Fruit fly (Drosophila melanogaster): Measurements from ENCODE around the gene CG13775.
A peak's percentile ranks its signal among the peaks of the same experiment; 100 is the strongest.

The CG13775 gene

dm6 chr2L:6956725-6957124 is at the start of gene CG13775, which contains the start of gene CG3430:
Gene CG13775, minus strand, starts transcription at chr2L:6956950.
Gene CG3430, plus strand, starts transcription at chr2L:6957008.
- TF ChIP-seq fru (GFP tag; optimal IDR thresholded peaks at IDR 0.05) = no peak
- peak; percentile 0 for TF ChIP-seq psq (GFP tag; optimal IDR thresholded peaks at IDR 0.05)
- TF ChIP-seq OdsH (GFP tag; optimal IDR thresholded peaks at IDR 0.05) = peak; percentile 5
- peak; percentile 39 for TF ChIP-seq HLH106 (tag; optimal IDR thresholded peaks at IDR 0.05)
- TF ChIP-seq Myc (optimal IDR thresholded peaks at IDR 0.05) = peak; percentile 33

- TF ChIP-seq Vsx2 (GFP tag; optimal IDR thresholded peaks at IDR 0.05; ENCODE audit: partially characterized antibody) (peak; percentile 38), CrebA (GFP tag; optimal IDR thresholded peaks at IDR 0.05; ENCODE audit: borderline replicate concordance) (peak; percentile 52), psq (GFP tag; optimal IDR thresholded peaks at IDR 0.05) (no peak)
Measured at dm6 chr2L:7005489-7005888, 48.7 kb upstream of the CG13775 start.

dm6 chr2L:7004304-7004703 is 47.6 kb upstream of the CG13775 start:
- TF ChIP-seq Myc (optimal IDR thresholded peaks at IDR 0.05) (no peak), jim (GFP tag; optimal IDR thresholded peaks at IDR 0.05) (no peak), HLH106 (tag; optimal IDR thresholded peaks at IDR 0.05) (no peak), sv (GFP tag; optimal IDR thresholded peaks at IDR 0.05) (no peak), psq (GFP tag; optimal IDR thresholded peaks at IDR 0.05) (no peak), Hnf4 (GFP tag; optimal IDR thresholded peaks at IDR 0.05) (no peak), ey (GFP tag; optimal IDR thresholded peaks at IDR 0.05) (no peak), woc (GFP tag; optimal IDR thresholded peaks at IDR 0.05) (no peak), pan (optimal IDR thresholded peaks at IDR 0.05) (no peak), Rel (GFP tag; optimal IDR thresholded peaks at IDR 0.05) (no peak), Rel (tag; optimal IDR thresholded peaks at IDR 0.05) (no peak), OdsH (GFP tag; optimal IDR thresholded peaks at IDR 0.05) (no peak), GATAd (GFP tag; optimal IDR thresholded peaks at IDR 0.05) (no peak), br (GFP tag; optimal IDR thresholded peaks at IDR 0.05) (no peak)

- TF ChIP-seq ey (GFP tag; optimal IDR thresholded peaks at IDR 0.05) (no peak), sv (GFP tag; optimal IDR thresholded peaks at IDR 0.05) (no peak), br (GFP tag; optimal IDR thresholded peaks at IDR 0.05) (no peak), GATAd (GFP tag; optimal IDR thresholded peaks at IDR 0.05) (no peak), lola (GFP tag; optimal IDR thresholded peaks at IDR 0.05) (no peak), brk (GFP tag; optimal IDR thresholded peaks at IDR 0.05) (no peak)
Measured at dm6 chr2L:6998736-6999135, 42.0 kb upstream of the CG13775 start.

- TF ChIP-seq CG9705 (GFP tag; optimal IDR thresholded peaks at IDR 0.05) (no peak), rgr (GFP tag; optimal IDR thresholded peaks at IDR 0.05) (peak; percentile 3), h (GFP tag; optimal IDR thresholded peaks at IDR 0.05) (peak; percentile 20), fru (GFP tag; optimal IDR thresholded peaks at IDR 0.05) (peak; percentile 45), dsf (GFP tag; optimal IDR thresholded peaks at IDR 0.05; ENCODE audit: borderline replicate concordance) (no peak), foxo (GFP tag; optimal IDR thresholded peaks at IDR 0.05) (peak in 1 of 2 experiments; percentile 24)
Measured at dm6 chr2L:6991085-6991484, 34.3 kb upstream of the CG13775 start.

dm6 chr2L:6971597-6972036 is 14.9 kb upstream of the CG13775 start, which contains the start of gene snRNP-U1-70K:
Gene snRNP-U1-70K, minus strand, starts transcription at chr2L:6971737.
- TF ChIP-seq Myc (optimal IDR thresholded peaks at IDR 0.05) (peak; percentile 76), br (GFP tag; optimal IDR thresholded peaks at IDR 0.05) (no peak), brk (GFP tag; optimal IDR thresholded peaks at IDR 0.05) (no peak), pan (optimal IDR thresholded peaks at IDR 0.05) (no peak), fru (GFP tag; optimal IDR thresholded peaks at IDR 0.05) (peak; percentile 66), dmrt93B (GFP tag; optimal IDR thresholded peaks at IDR 0.05) (no peak), dl (GFP tag; optimal IDR thresholded peaks at IDR 0.05; ENCODE audit: insufficient read depth in 1 of 2, partially characterized antibody in 2 of 2) (peak in 1 of 2 experiments; percentile 70), Rel (GFP tag; optimal IDR thresholded peaks at IDR 0.05) (no peak), Rel (tag; optimal IDR thresholded peaks at IDR 0.05) (peak; percentile 39), Dif (GFP tag; optimal IDR thresholded peaks at IDR 0.05; ENCODE audit: partially characterized antibody) (peak; percentile 92), N (GFP tag; optimal IDR thresholded peaks at IDR 0.05) (no peak), Jra (GFP tag; optimal IDR thresholded peaks at IDR 0.05) (no peak)

Measured in whole organism, wandering third instar larva.